Fruit fly (Drosophila melanogaster) whole organism, embryonic: ENCODE data around the gene GatB.
A peak's percentile ranks its signal among the peaks of the same experiment; 100 is the strongest.

Experiments used
- Aef1 ChIP-seq: fragments of 200-800 bp; sonication (Bioruptor generic); IDR thresholded peaks from 3 replicates; pipeline ENCODE4 v1.3.6; 2022; ENCODE audit warnings: missing biosample characterization, missing genetic modification characterization
- BEAF-32 ChIP-seq: fragments of 200-800 bp; sonication (Bioruptor generic); optimal IDR thresholded peaks from 3 replicates; lab custom pipeline; 2017; ENCODE audit warnings: missing biosample characterization, missing genetic modification characterization, mild to moderate bottlenecking, moderate library complexity, missing genetic modification reagents
- Bgb ChIP-seq: fragments of 200-800 bp; sonication (Bioruptor generic); IDR thresholded peaks from 2 replicates; pipeline ENCODE4 v1.3.6; 2022; ENCODE audit warnings: missing biosample characterization, missing genetic modification characterization; ENCODE audit not compliant: partially characterized antibody
- CG10654 ChIP-seq: fragments of 200-800 bp; sonication (Bioruptor generic); optimal IDR thresholded peaks from 2 replicates; lab custom pipeline; 2016; ENCODE audit warnings: missing biosample characterization, missing genetic modification characterization
- CG15514 ChIP-seq: fragments of 200-800 bp; sonication (Bioruptor generic); optimal IDR thresholded peaks from 3 replicates; lab custom pipeline; 2017; ENCODE audit warnings: missing biosample characterization, missing genetic modification characterization, mild to moderate bottlenecking, moderate library complexity, missing genetic modification reagents
- CG17186 ChIP-seq: fragments of 200-800 bp; sonication (Bioruptor generic); optimal IDR thresholded peaks from 3 replicates; lab custom pipeline; 2017; ENCODE audit warnings: missing biosample characterization, missing genetic modification reagents, missing genetic modification characterization
- CG1832 ChIP-seq: fragments of 200-800 bp; sonication (Bioruptor generic); optimal IDR thresholded peaks from 2 replicates; lab custom pipeline; 2017; ENCODE audit warnings: missing biosample characterization, mild to moderate bottlenecking, missing genetic modification characterization, inconsistent platforms
- CG2116 ChIP-seq: fragments of 200-800 bp; sonication (Bioruptor generic); optimal IDR thresholded peaks from 3 replicates; lab custom pipeline; 2018; ENCODE audit warnings: missing biosample characterization, mild to moderate bottlenecking, missing genetic modification characterization
- CG2678 ChIP-seq: fragments of 200-800 bp; sonication (Bioruptor generic); optimal IDR thresholded peaks from 3 replicates; lab custom pipeline; 2019; ENCODE audit warnings: missing biosample characterization, mild to moderate bottlenecking, missing genetic modification characterization, moderate library complexity
- CG3838 ChIP-seq: fragments of 200-800 bp; sonication (Bioruptor generic); optimal IDR thresholded peaks from 3 replicates; lab custom pipeline; 2016; ENCODE audit warnings: missing biosample characterization, missing genetic modification characterization
- CG3847 ChIP-seq: fragments of 200-800 bp; sonication (Bioruptor generic); IDR thresholded peaks from 2 replicates; pipeline ENCODE4 v1.3.6; 2022; ENCODE audit warnings: missing biosample characterization, missing genetic modification characterization
- CG3995 ChIP-seq: fragments of 200-800 bp; sonication (Bioruptor generic); optimal IDR thresholded peaks from 3 replicates; lab custom pipeline; 2016; ENCODE audit warnings: missing biosample characterization, missing genetic modification characterization
- CG4617 ChIP-seq: fragments of 200-800 bp; sonication (Bioruptor generic); optimal IDR thresholded peaks from 3 replicates; lab custom pipeline; 2016; ENCODE audit warnings: missing biosample characterization, missing genetic modification characterization, borderline replicate concordance
- CG6765 ChIP-seq: fragments of 200-800 bp; sonication (Bioruptor generic); optimal IDR thresholded peaks from 3 replicates; lab custom pipeline; 2017; ENCODE audit warnings: missing biosample characterization, mild to moderate bottlenecking, missing genetic modification characterization
- CG7372 ChIP-seq: fragments of 200-800 bp; sonication (Bioruptor generic); IDR thresholded peaks from 2 replicates; pipeline ENCODE4 v1.3.6; 2022; ENCODE audit warnings: missing biosample characterization, missing genetic modification characterization
- CG7963 ChIP-seq: fragments of 200-800 bp; sonication (Bioruptor generic); IDR thresholded peaks from 3 replicates; pipeline ENCODE4 v1.3.6; 2022; ENCODE audit warnings: missing biosample characterization, missing genetic modification characterization; ENCODE audit not compliant: partially characterized antibody
- CG9876 ChIP-seq: fragments of 200-800 bp; sonication (Bioruptor generic); optimal IDR thresholded peaks from 2 replicates; lab custom pipeline; 2016; ENCODE audit warnings: missing biosample characterization, missing genetic modification characterization
- CTCF ChIP-seq: fragments of 200-800 bp; sonication (Bioruptor generic); optimal IDR thresholded peaks from 2 replicates; lab custom pipeline; 2017; ENCODE audit warnings: missing biosample characterization, mild to moderate bottlenecking, missing genetic modification characterization, moderate library complexity
- Dp ChIP-seq: fragments of 200-800 bp; sonication (Bioruptor generic); optimal IDR thresholded peaks from 2 replicates; lab custom pipeline; 2018; ENCODE audit warnings: missing biosample characterization, mild to moderate bottlenecking, missing genetic modification characterization, moderate library complexity
- Dref ChIP-seq: fragments of 200-800 bp; sonication (Bioruptor generic); IDR thresholded peaks from 2 replicates; pipeline ENCODE4 v1.3.6; 2022; ENCODE audit warnings: missing biosample characterization, missing genetic modification characterization
- E2f2 ChIP-seq: fragments of 200-800 bp; sonication (Bioruptor generic); IDR thresholded peaks from 2 replicates; pipeline ENCODE4 v1.3.6; 2022; ENCODE audit warnings: missing biosample characterization, missing genetic modification characterization
- HmgD ChIP-seq: fragments of 200-800 bp; sonication (Bioruptor generic); optimal IDR thresholded peaks from 3 replicates; lab custom pipeline; 2016; ENCODE audit warnings: missing biosample characterization, missing genetic modification characterization
- MBD-R2 ChIP-seq: fragments of 200-800 bp; sonication (Bioruptor generic); IDR thresholded peaks from 2 replicates; pipeline ENCODE4 v1.3.6; 2022; ENCODE audit warnings: missing biosample characterization, missing genetic modification characterization
- Med ChIP-seq: fragments of 200-800 bp; sonication (Bioruptor generic); peaks from one replicate; lab custom pipeline; 2016; ENCODE audit warnings: missing biosample characterization, missing genetic modification characterization, mild to moderate bottlenecking, inconsistent platforms, moderate library complexity
- Myb ChIP-seq: fragments of 200-800 bp; sonication (Bioruptor generic); optimal IDR thresholded peaks from 2 replicates; lab custom pipeline; 2016; ENCODE audit warnings: missing biosample characterization, missing genetic modification characterization
- Neu2 ChIP-seq: fragments of 200-800 bp; sonication (Bioruptor generic); optimal IDR thresholded peaks from 3 replicates; lab custom pipeline; 2016; ENCODE audit warnings: missing biosample characterization, missing genetic modification characterization, borderline replicate concordance
- Nf-YB ChIP-seq: fragments of 200-800 bp; sonication (Bioruptor generic); optimal IDR thresholded peaks from 3 replicates; lab custom pipeline; 2019; ENCODE audit warnings: missing biosample characterization, mild to moderate bottlenecking, missing genetic modification characterization, moderate library complexity
- Opbp ChIP-seq: fragments of 200-800 bp; sonication (Bioruptor generic); IDR thresholded peaks from 3 replicates; pipeline ENCODE4 v1.3.6; 2022; ENCODE audit warnings: missing biosample characterization, missing genetic modification characterization; ENCODE audit not compliant: partially characterized antibody
- Pdp1 ChIP-seq, 2 experiments: fragments of 200-800 bp; sonication (Bioruptor generic); optimal IDR thresholded peaks; 3 replicates each; lab custom pipeline; 2016; ENCODE audit warnings: missing biosample characterization in 2 of 2, missing genetic modification characterization in 2 of 2, mild to moderate bottlenecking in 1 of 2, moderate library complexity in 1 of 2
- Scr ChIP-seq: fragments of 200-800 bp; sonication (Bioruptor generic); IDR thresholded peaks from 2 replicates; pipeline ENCODE4 v1.3.6; 2022; ENCODE audit warnings: missing biosample characterization, missing genetic modification characterization; ENCODE audit not compliant: partially characterized antibody
- amos ChIP-seq: fragments of 200-800 bp; sonication (Bioruptor generic); IDR thresholded peaks from 2 replicates; pipeline ENCODE4 v1.3.6; 2022; ENCODE audit warnings: missing biosample characterization, missing genetic modification characterization; ENCODE audit not compliant: partially characterized antibody
- ara ChIP-seq: fragments of 200-800 bp; sonication (Bioruptor generic); IDR thresholded peaks from 2 replicates; pipeline ENCODE4 v1.3.6; 2022; ENCODE audit warnings: missing biosample characterization, missing genetic modification characterization
- chinmo ChIP-seq: fragments of 200-800 bp; sonication (Bioruptor generic); IDR thresholded peaks from 4 replicates; pipeline ENCODE4 v1.3.6; 2022; ENCODE audit warnings: missing biosample characterization, missing genetic modification characterization; ENCODE audit not compliant: partially characterized antibody
- danr ChIP-seq: fragments of 200-800 bp; sonication (Bioruptor generic); IDR thresholded peaks from 2 replicates; pipeline ENCODE4 v1.3.6; 2022; ENCODE audit warnings: missing biosample characterization, missing genetic modification characterization
- dati ChIP-seq: fragments of 200-800 bp; sonication (Bioruptor generic); IDR thresholded peaks from 2 replicates; pipeline ENCODE4 v1.3.6; 2022; ENCODE audit warnings: missing biosample characterization, missing genetic modification characterization
- dm ChIP-seq: fragments of 200-800 bp; sonication (Bioruptor generic); optimal IDR thresholded peaks from 3 replicates; lab custom pipeline; 2016; ENCODE audit warnings: missing biosample characterization, missing genetic modification characterization
- grn ChIP-seq: fragments of 200-800 bp; sonication (Bioruptor generic); optimal IDR thresholded peaks from 3 replicates; lab custom pipeline; 2017; ENCODE audit warnings: missing biosample characterization, missing genetic modification characterization
- hbn ChIP-seq: fragments of 200-800 bp; sonication (Bioruptor generic); IDR thresholded peaks from 2 replicates; pipeline ENCODE4 v1.3.6; 2022; ENCODE audit warnings: missing biosample characterization, missing genetic modification characterization; ENCODE audit not compliant: partially characterized antibody
- hkb ChIP-seq, 2 experiments: fragments of 200-800 bp in 1 of 2; fragments of >200 bp in 1 of 2; sonication (Bioruptor generic) in 1 of 2; IDR thresholded peaks in 1 of 2; optimal IDR thresholded peaks in 1 of 2; 2 replicates each; pipeline versions ENCODE4 v1.3.6 to Lab custom; 2017 to 2022; ENCODE audit warnings: missing biosample characterization in 1 of 2, missing genetic modification characterization in 1 of 2
- knrl ChIP-seq: fragments of 200-800 bp; sonication (Bioruptor generic); IDR thresholded peaks from 3 replicates; pipeline ENCODE4 v1.3.6; 2022; ENCODE audit warnings: missing biosample characterization, missing genetic modification characterization; ENCODE audit not compliant: partially characterized antibody
- lab ChIP-seq: fragments of 200-800 bp; sonication (Bioruptor generic); optimal IDR thresholded peaks from 3 replicates; lab custom pipeline; 2017; ENCODE audit warnings: missing biosample characterization, missing genetic modification characterization, mild to moderate bottlenecking, moderate library complexity, missing genetic modification reagents
- lov ChIP-seq, 2 experiments: fragments of 200-800 bp in 1 of 2; fragments of >200 bp in 1 of 2; sonication (Bioruptor generic) in 1 of 2; IDR thresholded peaks in 1 of 2; optimal IDR thresholded peaks in 1 of 2; 2 replicates in 1 of 2; 3 replicates in 1 of 2; pipeline versions ENCODE4 v1.3.6 to Lab custom; 2017 to 2022; ENCODE audit warnings: missing biosample characterization in 1 of 2, missing genetic modification characterization in 1 of 2
- oc ChIP-seq: fragments of 200-800 bp; sonication (Bioruptor generic); optimal IDR thresholded peaks from 2 replicates; lab custom pipeline; 2018; ENCODE audit warnings: missing biosample characterization, mild to moderate bottlenecking, missing genetic modification characterization, moderate library complexity
- rib ChIP-seq: fragments of 200-800 bp; sonication (Bioruptor generic); IDR thresholded peaks from 2 replicates; pipeline ENCODE4 v1.3.6; 2022; ENCODE audit warnings: missing biosample characterization, missing genetic modification characterization
- sens ChIP-seq: fragments of 200-800 bp; sonication (Bioruptor generic); peaks from one replicate; lab custom pipeline; 2016; ENCODE audit warnings: missing biosample characterization, missing genetic modification characterization
- stwl ChIP-seq: fragments of 200-800 bp; sonication (Bioruptor generic); optimal IDR thresholded peaks from 3 replicates; lab custom pipeline; 2018; ENCODE audit warnings: missing biosample characterization, mild to moderate bottlenecking, missing genetic modification characterization, moderate library complexity
- tin ChIP-seq: fragments of 200-800 bp; sonication (Bioruptor generic); optimal IDR thresholded peaks from 3 replicates; lab custom pipeline; 2016; ENCODE audit warnings: missing biosample characterization, missing genetic modification characterization
- unc-4 ChIP-seq: fragments of 200-800 bp; sonication (Bioruptor generic); IDR thresholded peaks from 2 replicates; pipeline ENCODE4 v1.3.6; 2022; ENCODE audit warnings: missing biosample characterization, missing genetic modification characterization; ENCODE audit not compliant: partially characterized antibody

GatB gene

DNA sequence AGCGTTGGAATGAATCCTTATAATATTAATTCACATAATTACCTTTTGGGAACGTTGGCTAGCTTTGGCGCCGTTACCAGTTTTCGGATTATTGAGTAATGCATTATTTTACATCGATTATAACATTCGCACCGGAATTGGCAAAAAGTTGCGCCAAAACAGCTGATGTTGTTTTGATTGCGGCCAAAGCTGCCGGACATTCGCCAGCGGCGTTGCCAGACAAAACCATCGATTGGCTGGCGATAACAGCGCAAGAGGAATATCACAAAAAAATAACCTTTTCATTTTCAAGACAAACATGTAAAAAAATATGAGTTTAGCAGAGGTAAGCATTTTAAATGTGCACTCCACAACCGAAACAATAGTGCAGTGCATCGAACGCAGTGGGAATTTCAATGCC lies at the start of gene GatB, which contains the start of gene Tsc1:
TSS of gene GatB (minus strand) at position 176 of the 400 bp plus-strand sequence.
TSS of gene Tsc1 (plus strand) at position 228 of the 400 bp plus-strand sequence.
- TF ChIP-seq CG9876 (GFP tag; lab: Kevin White, UChicago) (no peak), amos (GFP tag; lab: Robert Waterston, UW) (peak; percentile 51), Neu2 (GFP tag; lab: Kevin White, UChicago) (peak; percentile 73), Dp (GFP tag; lab: Kevin White, UChicago) (peak; percentile 65), sens (GFP tag; lab: Kevin White, UChicago) (peak; percentile 6), CG10654 (GFP tag; lab: Kevin White, UChicago) (no peak), CG2678 (tag; lab: Kevin White, UChicago) (no peak), CG2116 (GFP tag; lab: Kevin White, UChicago) (peak; percentile 45), chinmo (0 out of 4 replicates have a peak, but pooled peaks have one; percentile 18), unc-4 (peak; percentile 43; the same call in 1 of the 2 replicates), CG3995 (peak; percentile 53), Nf-YB (peak; percentile 36), Med (GFP tag; lab: Kevin White, UChicago) (peak; percentile 48), ara (no peak), CG17186 (GFP tag; lab: Kevin White, UChicago) (peak; percentile 81), CG4617 (GFP tag; lab: Kevin White, UChicago) (peak; percentile 75), lab (no peak), CG3838 (peak; percentile 97), BEAF-32 (GFP tag; lab: Kevin White, UChicago) (peak; percentile 59), CTCF (no peak), Scr (peak; percentile 37), danr (GFP tag; lab: Robert Waterston, UW) (no peak), oc (no peak), CG3847 (GFP tag; lab: Robert Waterston, UW) (peak; percentile 68), dm (no peak), Bgb (GFP tag; lab: Robert Waterston, UW) (peak; percentile 62), rib (0 out of 2 replicates have a peak, but pooled peaks have one; percentile 21), E2f2 (GFP tag; lab: Robert Waterston, UW) (peak; percentile 72), dati (GFP tag; lab: Robert Waterston, UW) (no peak), HmgD (GFP tag; lab: Kevin White, UChicago) (no peak), Myb (peak; percentile 19), CG6765 (no peak), stwl (tag; lab: Kevin White, UChicago) (peak; percentile 65), Dref (GFP tag; lab: Robert Waterston, UW) (peak; percentile 61), hbn (peak; percentile 38; the same call in 1 of the 2 replicates), Aef1 (no peak), tin (GFP tag; lab: Kevin White, UChicago) (no peak), Pdp1 (GFP tag; optimal IDR thresholded peaks at IDR 0.05; lab: Kevin White, UChicago) (peak in 1 of 2 experiments; percentile 82), CG1832 (GFP tag; lab: Kevin White, UChicago) (no peak), knrl (peak; percentile 38; the same call in 1 of the 3 replicates), Opbp (GFP tag; lab: Robert Waterston, UW) (0 out of 3 replicates have a peak, but pooled peaks have one; percentile 51), CG7372 (GFP tag; lab: Robert Waterston, UW) (no peak), lov (optimal IDR thresholded peaks at IDR 0.05; lab: Kevin White, UChicago) (no peak), lov (GFP tag; IDR thresholded peaks at IDR 0.05; lab: Robert Waterston, UW) (no peak), grn (GFP tag; lab: Kevin White, UChicago) (peak; percentile 81), CG7963 (peak; percentile 37; the same call in 1 of the 3 replicates), MBD-R2 (GFP tag; lab: Robert Waterston, UW) (peak; percentile 98), CG15514 (no peak), hkb (optimal IDR thresholded peaks at IDR 0.05; lab: Kevin White, UChicago) (peak; percentile 66), hkb (GFP tag; IDR thresholded peaks at IDR 0.05; lab: Robert Waterston, UW) (no peak)
